Worm (Caenorhabditis elegans) whole organism, L2 larva: ENCODE measurements around the gene F41G3.5.

ENCODE experiments used
- alr-1 ChIP-seq: fragments of 150-350 bp; optimal IDR thresholded peaks from 2 replicates; lab custom pipeline; 2014; ENCODE audit warnings: missing biosample characterization, missing genetic modification characterization
- ceh-82 ChIP-seq: fragments of 150-350 bp; optimal IDR thresholded peaks from 2 replicates; lab custom pipeline; 2014; ENCODE audit warnings: missing biosample characterization, missing genetic modification characterization
- egl-27 ChIP-seq: sonication (generic microtip); optimal IDR thresholded peaks from 3 replicates; lab custom pipeline; 2017; ENCODE audit warnings: missing biosample characterization, missing genetic modification reagents, missing genetic modification characterization
- elt-1 ChIP-seq: fragments of 150-350 bp; optimal IDR thresholded peaks from 2 replicates; lab custom pipeline; 2014; ENCODE audit warnings: missing biosample characterization, missing genetic modification characterization
- lin-39 ChIP-seq: fragments of 150-350 bp; optimal IDR thresholded peaks from 2 replicates; lab custom pipeline; 2014; ENCODE audit warnings: missing biosample characterization, missing genetic modification reagents, missing genetic modification characterization
- lsy-2 ChIP-seq, 2 experiments: fragments of 150-350 bp in 1 of 2; sonication (generic microtip) in 1 of 2; optimal IDR thresholded peaks; 2 replicates each; lab custom pipeline; 2014 to 2017; ENCODE audit warnings: missing biosample characterization in 2 of 2, missing genetic modification characterization in 2 of 2
- mdl-1 ChIP-seq, 2 experiments: fragments of 150-350 bp in 1 of 2; sonication (generic microtip) in 1 of 2; optimal IDR thresholded peaks; 2 replicates each; lab custom pipeline; 2017; ENCODE audit warnings: missing biosample characterization in 2 of 2, missing genetic modification characterization in 2 of 2
- nhr-12 ChIP-seq: fragments of 150-350 bp; optimal IDR thresholded peaks from 2 replicates; lab custom pipeline; 2014; ENCODE audit warnings: missing biosample characterization, missing genetic modification characterization
- nhr-237 ChIP-seq: fragments of 150-350 bp; optimal IDR thresholded peaks from 2 replicates; lab custom pipeline; 2014; ENCODE audit warnings: missing biosample characterization, missing genetic modification characterization
- snpc-4 ChIP-seq: fragments of 150-350 bp; optimal IDR thresholded peaks from 2 replicates; lab custom pipeline; 2014; ENCODE audit warnings: missing biosample characterization, missing genetic modification characterization
- unc-62 ChIP-seq: fragments of 150-350 bp; optimal IDR thresholded peaks from 2 replicates; lab custom pipeline; 2014; ENCODE audit warnings: missing biosample characterization, missing genetic modification reagents, missing genetic modification characterization
- zag-1 ChIP-seq: fragments of 150-350 bp; optimal IDR thresholded peaks from 2 replicates; lab custom pipeline; 2014; ENCODE audit warnings: missing biosample characterization, missing genetic modification characterization
- ztf-11 ChIP-seq: sonication (generic microtip); optimal IDR thresholded peaks from 2 replicates; lab custom pipeline; 2017; ENCODE audit warnings: missing biosample characterization, missing genetic modification characterization

- TF ChIP-seq elt-1 (tag; lab: Kevin White, UChicago): no peak
- TF ChIP-seq unc-62 (GFP tag; lab: Kevin White, UChicago): no peak
- TF ChIP-seq nhr-237: no peak
- no peak for TF ChIP-seq snpc-4 (tag; lab: Kevin White, UChicago)
- TF ChIP-seq lsy-2 (tag; optimal IDR thresholded peaks at IDR 0.05; lab: Kevin White, UChicago): no peak
- TF ChIP-seq egl-27 (tag; lab: Kevin White, UChicago): no peak
- no peak for TF ChIP-seq ztf-11 (tag; lab: Kevin White, UChicago)
- TF ChIP-seq zag-1 (tag; lab: Kevin White, UChicago): no peak
- TF ChIP-seq lin-39 (tag; lab: Kevin White, UChicago): no peak
- TF ChIP-seq ceh-82 (tag; lab: Kevin White, UChicago): no peak
- TF ChIP-seq mdl-1 (tag; optimal IDR thresholded peaks at IDR 0.05; lab: Kevin White, UChicago): no peak
- no peak for TF ChIP-seq alr-1 (tag; lab: Kevin White, UChicago)
- TF ChIP-seq nhr-12 (tag; lab: Kevin White, UChicago): no peak
These were observed 10.4 kb upstream of the F41G3.5 start, which contains the start of gene mrps-18.C for ce11 chrII:6736066-6736465.
